Fruit fly (Drosophila melanogaster) whole organism, embryonic: ENCODE measurements around the gene tth.

Experiments used
- Atf3 ChIP-seq: fragments of 200-800 bp; sonication (Bioruptor generic); optimal IDR thresholded peaks from 3 replicates; lab custom pipeline; 2016; ENCODE audit warnings: missing biosample characterization, missing genetic modification characterization
- CG17829 ChIP-seq: fragments of 200-800 bp; optimal IDR thresholded peaks from 2 replicates; lab custom pipeline; 2019; ENCODE audit warnings: missing biosample characterization, mild to moderate bottlenecking, missing genetic modification characterization, moderate library complexity
- CG2875 ChIP-seq: fragments of 200-800 bp; sonication (Bioruptor generic); optimal IDR thresholded peaks from 2 replicates; lab custom pipeline; 2017; ENCODE audit warnings: missing biosample characterization, mild to moderate bottlenecking, missing genetic modification characterization, missing genetic modification reagents
- CG32767 ChIP-seq: fragments of 200-800 bp; sonication (Bioruptor generic); IDR thresholded peaks from 2 replicates; pipeline ENCODE4 v1.3.6; 2022; ENCODE audit warnings: missing biosample characterization, missing genetic modification characterization
- E2f1 ChIP-seq: fragments of 200-800 bp; sonication (Bioruptor generic); IDR thresholded peaks from 2 replicates; pipeline ENCODE4 v1.3.6; 2022; ENCODE audit warnings: missing biosample characterization, missing genetic modification characterization
- HLH4C ChIP-seq: fragments of 200-800 bp; sonication (Bioruptor generic); IDR thresholded peaks from 3 replicates; pipeline ENCODE4 v1.3.6; 2022; ENCODE audit warnings: missing biosample characterization, missing genetic modification characterization; ENCODE audit not compliant: partially characterized antibody
- HmgD ChIP-seq: fragments of 200-800 bp; sonication (Bioruptor generic); optimal IDR thresholded peaks from 3 replicates; lab custom pipeline; 2016; ENCODE audit warnings: missing biosample characterization, missing genetic modification characterization
- Myb ChIP-seq: fragments of 200-800 bp; sonication (Bioruptor generic); optimal IDR thresholded peaks from 2 replicates; lab custom pipeline; 2016; ENCODE audit warnings: missing biosample characterization, missing genetic modification characterization
- pum ChIP-seq: fragments of 200-800 bp; sonication (Bioruptor generic); optimal IDR thresholded peaks from 2 replicates; lab custom pipeline; 2016; ENCODE audit warnings: missing biosample characterization, missing genetic modification characterization
- scrt ChIP-seq: fragments of 200-800 bp; sonication (Bioruptor generic); optimal IDR thresholded peaks from 2 replicates; lab custom pipeline; 2018; ENCODE audit warnings: missing biosample characterization, mild to moderate bottlenecking, missing genetic modification characterization, moderate library complexity

DNA sequence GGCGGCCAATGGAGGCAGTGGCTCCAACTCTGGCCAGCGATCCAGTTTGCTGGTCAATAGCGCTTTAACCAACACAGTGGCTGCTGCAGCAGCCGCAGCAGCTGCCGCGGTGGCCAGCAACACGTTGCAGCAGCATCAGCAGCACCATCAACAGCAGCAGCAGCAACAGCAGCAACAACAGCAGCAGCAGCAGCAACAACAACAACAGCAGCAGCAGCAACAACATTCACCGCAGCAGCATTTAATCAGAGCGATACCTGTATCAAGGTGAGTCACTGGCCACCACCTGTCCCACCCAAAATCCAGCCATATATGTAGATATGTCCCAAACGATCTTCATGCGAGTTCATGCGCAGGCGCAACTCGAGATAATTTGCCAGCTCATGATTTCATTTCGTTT, 33.4 kb upstream of the tth start:
- TF ChIP-seq E2f1 (GFP tag; lab: Robert Waterston, UW) (no peak), pum (no peak), CG17829 (no peak), HmgD (GFP tag; lab: Kevin White, UChicago) (no peak), HLH4C (GFP tag; lab: Robert Waterston, UW) (no peak), scrt (GFP tag; lab: Kevin White, UChicago) (no peak), CG2875 (GFP tag; lab: Kevin White, UChicago) (no peak), CG32767 (GFP tag; lab: Robert Waterston, UW) (no peak), Myb (GFP tag; lab: Kevin White, UChicago) (no peak), Atf3 (GFP tag; lab: Kevin White, UChicago) (no peak)
